Worm (Caenorhabditis elegans): ENCODE results near the gene K06A9.2.

The K06A9.2 gene

DNA sequence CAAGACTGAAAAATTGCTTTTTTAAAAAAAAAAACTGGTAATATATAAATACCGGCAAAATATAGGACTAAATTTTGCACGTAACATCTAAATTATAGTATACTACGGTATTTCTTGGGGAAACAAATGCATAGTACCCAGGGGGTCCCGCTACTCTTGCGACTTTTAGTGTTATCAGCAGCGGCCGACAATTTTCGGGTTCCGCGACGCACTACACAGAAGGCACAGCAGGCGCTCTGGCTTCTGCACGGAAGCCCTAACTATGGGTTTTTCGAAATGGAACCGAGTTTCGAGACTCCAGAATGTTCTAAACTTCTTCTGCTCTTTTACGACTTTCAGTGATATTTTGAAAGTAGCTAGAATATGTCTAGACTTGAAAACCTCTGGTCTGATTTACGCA is 19.6 kb upstream of the K06A9.2 start:
- TF ChIP-seq unc-39 (tag; optimal IDR thresholded peaks at IDR 0.05): no peak
- TF ChIP-seq blmp-1 (tag; optimal IDR thresholded peaks at IDR 0.05): no peak
- no peak for TF ChIP-seq ceh-83 (GFP tag; optimal IDR thresholded peaks at IDR 0.05)
- TF ChIP-seq pha-4 (tag; optimal IDR thresholded peaks at IDR 0.05): no peak
- no peak for TF ChIP-seq tbx-8 (GFP tag; optimal IDR thresholded peaks at IDR 0.05)
- TF ChIP-seq lsy-2 (tag; optimal IDR thresholded peaks at IDR 0.05): no peak
- TF ChIP-seq ces-1 (GFP tag; optimal IDR thresholded peaks at IDR 0.05): no peak
- no peak for TF ChIP-seq zip-8 (tag; optimal IDR thresholded peaks at IDR 0.05)
- no peak for TF ChIP-seq unc-62 (GFP tag; optimal IDR thresholded peaks at IDR 0.05)
- no peak for TF ChIP-seq bed-3 (GFP tag; optimal IDR thresholded peaks at IDR 0.05)
- TF ChIP-seq elt-1 (tag; optimal IDR thresholded peaks at IDR 0.05; ENCODE audit: borderline replicate concordance, insufficient read depth): no peak
- no peak for TF ChIP-seq ceh-39 (tag; optimal IDR thresholded peaks at IDR 0.05)
- TF ChIP-seq elt-3 (tag; optimal IDR thresholded peaks at IDR 0.05): no peak
- no peak for TF ChIP-seq sptf-1 (tag; optimal IDR thresholded peaks at IDR 0.05)
- no peak for TF ChIP-seq M03D4.4 (tag; optimal IDR thresholded peaks at IDR 0.05)
- TF ChIP-seq sem-2 (GFP tag; optimal IDR thresholded peaks at IDR 0.05): no peak
- TF ChIP-seq unc-120 (tag; optimal IDR thresholded peaks at IDR 0.05; ENCODE audit: poor library complexity, severe bottlenecking): no peak
- TF ChIP-seq ham-2 (GFP tag; optimal IDR thresholded peaks at IDR 0.05): no peak
- no peak for TF ChIP-seq nhr-12 (tag; optimal IDR thresholded peaks at IDR 0.05)

DNA sequence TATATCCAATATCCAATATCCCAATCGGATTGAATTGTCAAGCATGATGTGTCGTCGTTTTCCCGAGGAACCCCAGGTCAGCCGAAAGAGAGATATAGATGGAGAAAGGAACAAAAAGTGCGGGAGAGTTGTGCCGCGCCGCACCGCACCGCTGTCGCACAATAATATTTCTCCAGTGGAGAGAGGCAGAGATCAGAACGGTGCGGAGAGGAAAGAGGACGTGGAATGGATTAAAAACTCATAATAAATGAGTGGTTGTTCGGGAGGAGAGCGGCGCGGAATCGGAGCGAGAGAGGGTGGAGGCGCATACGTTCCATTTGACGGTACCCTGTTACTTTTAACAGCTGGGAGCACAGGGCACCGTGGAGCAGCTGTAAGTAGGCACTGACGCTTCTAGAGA is 18.6 kb upstream of the K06A9.2 start:
- no peak for TF ChIP-seq nhr-28 (tag; optimal IDR thresholded peaks at IDR 0.05)
- TF ChIP-seq unc-120 (tag; optimal IDR thresholded peaks at IDR 0.05; ENCODE audit: poor library complexity, severe bottlenecking): peak; percentile 4
- TF ChIP-seq hlh-1 (tag; optimal IDR thresholded peaks at IDR 0.05): no peak
- no peak for TF ChIP-seq sem-2 (GFP tag; optimal IDR thresholded peaks at IDR 0.05)
- no peak for TF ChIP-seq zip-8 (tag; optimal IDR thresholded peaks at IDR 0.05)
- TF ChIP-seq tbx-8 (GFP tag; optimal IDR thresholded peaks at IDR 0.05): no peak

DNA sequence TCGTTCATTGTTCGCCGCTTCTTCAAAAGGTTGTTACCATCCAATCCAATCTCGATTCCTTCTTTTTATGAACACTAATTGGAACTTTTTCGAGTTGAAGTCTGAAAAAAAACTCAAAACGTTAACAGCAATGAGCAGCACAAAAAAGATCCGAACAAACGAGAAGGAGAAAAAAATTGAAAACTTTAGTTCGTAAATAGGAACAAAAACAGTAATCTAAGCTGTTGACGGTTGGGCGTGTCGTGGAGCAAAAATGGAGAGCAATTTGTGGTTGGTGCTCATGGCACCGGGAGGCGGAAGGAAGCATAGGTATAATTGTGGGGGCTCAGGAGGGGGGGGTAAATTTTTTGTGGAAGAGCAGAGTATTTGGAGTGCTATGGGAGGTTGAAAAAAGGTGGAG is 14.8 kb upstream of the K06A9.2 start, which contains the start of gene toca-1:
Gene toca-1 (minus strand): TSS at position 101 of the 400 bp plus-strand sequence.
- TF ChIP-seq mls-2 (tag; optimal IDR thresholded peaks at IDR 0.05) (no peak), cnd-1 (tag; optimal IDR thresholded peaks at IDR 0.05) (no peak), lin-32 (GFP tag; optimal IDR thresholded peaks at IDR 0.05) (no peak), elt-3 (tag; optimal IDR thresholded peaks at IDR 0.05) (no peak), nhr-237 (tag; optimal IDR thresholded peaks at IDR 0.05) (no peak), bed-3 (GFP tag; optimal IDR thresholded peaks at IDR 0.05) (no peak), sptf-1 (tag; optimal IDR thresholded peaks at IDR 0.05) (no peak), ham-2 (GFP tag; optimal IDR thresholded peaks at IDR 0.05) (no peak), ztf-11 (tag; optimal IDR thresholded peaks at IDR 0.05) (no peak), blmp-1 (tag; optimal IDR thresholded peaks at IDR 0.05) (no peak), unc-62 (GFP tag; optimal IDR thresholded peaks at IDR 0.05) (no peak), hlh-1 (tag; optimal IDR thresholded peaks at IDR 0.05) (no peak), ceh-39 (tag; optimal IDR thresholded peaks at IDR 0.05) (no peak)

DNA sequence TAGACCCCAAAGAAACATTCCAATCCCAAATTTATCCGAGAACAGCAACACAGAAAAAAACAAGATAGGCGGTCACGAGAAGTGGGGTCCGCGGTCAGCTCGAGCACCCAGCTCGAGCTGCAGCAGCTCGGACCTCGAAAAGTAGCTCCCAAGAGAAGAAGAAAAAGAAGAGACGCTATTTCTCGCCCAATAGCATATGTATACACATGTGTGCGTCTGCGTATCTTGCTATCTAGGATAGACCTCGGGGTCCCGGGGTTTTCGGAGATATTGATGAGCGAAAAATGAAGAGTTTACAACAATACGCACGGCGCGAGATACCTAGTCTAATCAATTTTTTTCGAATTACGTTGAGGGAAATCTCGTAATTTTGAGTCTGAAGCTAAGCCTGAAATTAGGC is 14.1 kb upstream of the K06A9.2 start:
- TF ChIP-seq unc-120 (tag; optimal IDR thresholded peaks at IDR 0.05; ENCODE audit: poor library complexity, severe bottlenecking) (peak; percentile 68), unc-39 (tag; optimal IDR thresholded peaks at IDR 0.05) (no peak), drap-1 (GFP tag; optimal IDR thresholded peaks at IDR 0.05) (no peak), pha-4 (tag; optimal IDR thresholded peaks at IDR 0.05) (no peak), ceh-43 (GFP tag; optimal IDR thresholded peaks at IDR 0.05) (no peak), sptf-1 (tag; optimal IDR thresholded peaks at IDR 0.05) (peak; percentile 2), mep-1 (tag; optimal IDR thresholded peaks at IDR 0.05) (no peak), elt-1 (tag; optimal IDR thresholded peaks at IDR 0.05; ENCODE audit: borderline replicate concordance, insufficient read depth) (no peak), ces-1 (GFP tag; optimal IDR thresholded peaks at IDR 0.05) (peak; percentile 5), unc-62 (GFP tag; optimal IDR thresholded peaks at IDR 0.05) (peak; percentile 1), hlh-1 (tag; optimal IDR thresholded peaks at IDR 0.05) (peak; percentile 71)

DNA sequence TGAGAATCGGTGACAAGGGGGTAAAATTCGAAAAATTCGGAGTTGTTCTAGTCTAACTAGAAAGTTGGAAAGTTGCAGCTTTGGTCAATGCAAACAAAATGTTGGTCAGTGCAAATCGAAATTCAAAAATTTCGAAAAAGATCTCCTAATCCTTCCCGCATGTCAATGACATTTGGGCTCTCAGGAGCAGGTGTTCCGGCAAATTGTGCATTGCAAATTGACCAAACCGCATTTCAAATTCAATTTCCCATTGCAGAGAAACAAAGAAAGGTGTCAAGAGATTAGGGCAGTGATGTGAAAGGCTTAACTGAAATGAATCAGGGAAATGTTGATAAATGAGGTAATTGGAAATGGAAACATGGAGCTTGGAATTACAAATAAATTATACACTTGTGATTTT is 12.9 kb upstream of the K06A9.2 start:
- peak; percentile 74 for TF ChIP-seq ces-1 (GFP tag; optimal IDR thresholded peaks at IDR 0.05)
- TF ChIP-seq nhr-237 (tag; optimal IDR thresholded peaks at IDR 0.05): no peak
- no peak for TF ChIP-seq blmp-1 (tag; optimal IDR thresholded peaks at IDR 0.05)
- TF ChIP-seq nhr-2 (tag; optimal IDR thresholded peaks at IDR 0.05): no peak
- no peak for TF ChIP-seq bed-3 (GFP tag; optimal IDR thresholded peaks at IDR 0.05)
- TF ChIP-seq hlh-1 (tag; optimal IDR thresholded peaks at IDR 0.05): peak; percentile 47

Data from whole organism, mixed stage, embryonic.